Worm (Caenorhabditis elegans): Measurements from ENCODE around the gene zchc-1A.

DNA sequence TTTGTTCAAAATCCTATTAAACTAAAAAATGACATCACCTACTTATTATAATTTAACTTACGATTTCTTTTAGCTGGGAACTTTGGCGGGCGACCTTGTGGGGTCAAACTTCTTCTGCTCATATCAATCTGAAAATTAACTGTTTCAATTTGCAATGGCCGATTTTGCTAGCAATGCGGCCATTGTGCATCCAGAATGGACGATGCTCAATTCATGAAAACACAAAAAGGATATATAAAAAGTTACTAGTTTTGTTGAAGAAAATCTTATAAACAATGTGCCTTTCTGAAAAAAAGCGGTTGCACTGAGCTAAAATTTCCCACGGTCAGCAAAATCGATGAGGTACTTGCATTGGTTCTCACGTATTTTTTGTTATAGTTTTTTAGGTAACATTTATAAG is 19.9 kb upstream of the zchc-1A start, which contains the start of gene C31H2.3:
- TF ChIP-seq mxl-3 (GFP tag; optimal IDR thresholded peaks at IDR 0.05) = no peak
- no peak for TF ChIP-seq lir-3 (tag; optimal IDR thresholded peaks at IDR 0.05)
- TF ChIP-seq mes-2 (tag; optimal IDR thresholded peaks at IDR 0.05; ENCODE audit: poor library complexity, severe bottlenecking) = no peak
- no peak for TF ChIP-seq nhr-11 (tag; optimal IDR thresholded peaks at IDR 0.05)
- TF ChIP-seq hmg-1.1 (GFP tag; IDR thresholded peaks at IDR 0.05) = no peak
- TF ChIP-seq jun-1 (tag; optimal IDR thresholded peaks at IDR 0.05) = no peak
- no peak for TF ChIP-seq nhr-25 (tag; optimal IDR thresholded peaks at IDR 0.05; ENCODE audit: borderline replicate concordance, insufficient read depth)
- TF ChIP-seq zag-1 (tag; optimal IDR thresholded peaks at IDR 0.05) = no peak
- TF ChIP-seq unc-130 (GFP tag; optimal IDR thresholded peaks at IDR 0.05) = no peak
- TF ChIP-seq nhr-77 (tag; optimal IDR thresholded peaks at IDR 0.05) = no peak
- no peak for TF ChIP-seq unc-62 (GFP tag; optimal IDR thresholded peaks at IDR 0.05 in 1 of 2)
- no peak for TF ChIP-seq unc-62 (tag; optimal IDR thresholded peaks at IDR 0.05)
- TF ChIP-seq egl-43 (GFP tag; IDR thresholded peaks at IDR 0.05) = no peak
- TF ChIP-seq nhr-48 (tag; optimal IDR thresholded peaks at IDR 0.05) = no peak
- TF ChIP-seq zip-2 (tag; optimal IDR thresholded peaks at IDR 0.05) = no peak
